Fruit fly (Drosophila melanogaster): ENCODE results near the gene tal-AA.
A peak's percentile ranks its signal among the peaks of the same experiment; 100 is the strongest.

tal-AA gene

dm6 chr3R:13800430-13800848, 12.5 kb upstream of the tal-AA start (continued):
- peak; percentile 99 for TF ChIP-seq nerfin-1 (tag; optimal IDR thresholded peaks at IDR 0.05)
- TF ChIP-seq ATbp (GFP tag; optimal IDR thresholded peaks at IDR 0.05): peak; percentile 91
- peak; percentile 28 to 91 for TF ChIP-seq Hr51 (GFP tag; optimal IDR thresholded peaks at IDR 0.05)
- TF ChIP-seq Pdp1 (GFP tag; optimal IDR thresholded peaks at IDR 0.05): peak; percentile 61 to 69
- peak; percentile 83 for TF ChIP-seq Asciz (GFP tag; optimal IDR thresholded peaks at IDR 0.05)
- peak; percentile 86 for TF ChIP-seq Ets65A (GFP tag)
- TF ChIP-seq ap (GFP tag; IDR thresholded peaks at IDR 0.05): peak; percentile 91
- peak; percentile 21 for TF ChIP-seq en (GFP tag; optimal IDR thresholded peaks at IDR 0.05)
- peak; percentile 83 for TF ChIP-seq CG31441 (GFP tag; IDR thresholded peaks at IDR 0.05)
- TF ChIP-seq Trl (optimal IDR thresholded peaks at IDR 0.05): peak; percentile 26 to 38
- TF ChIP-seq Trl (GFP tag; optimal IDR thresholded peaks at IDR 0.05): peak; percentile 63
- TF ChIP-seq E2f1 (GFP tag; IDR thresholded peaks at IDR 0.05): peak; percentile 91
- no peak for TF ChIP-seq unc-4 (GFP tag; IDR thresholded peaks at IDR 0.05; ENCODE audit: partially characterized antibody)
- TF ChIP-seq dati (GFP tag; IDR thresholded peaks at IDR 0.05): peak; percentile 85
- TF ChIP-seq NC2β (GFP tag; optimal IDR thresholded peaks at IDR 0.05): peak; percentile 32
- peak; percentile 35 for TF ChIP-seq Myb (GFP tag; optimal IDR thresholded peaks at IDR 0.05)
- peak; percentile 83 for TF ChIP-seq CG1529 (GFP tag; optimal IDR thresholded peaks at IDR 0.05)
- TF ChIP-seq CG2875 (GFP tag; optimal IDR thresholded peaks at IDR 0.05): peak; percentile 82
- peak; percentile 52 for TF ChIP-seq Bteb2 (GFP tag; optimal IDR thresholded peaks at IDR 0.05)
- TF ChIP-seq CG8765 (GFP tag; IDR thresholded peaks at IDR 0.05): peak; percentile 64; the same call in 1 of the 2 replicates
- peak; percentile 25 for TF ChIP-seq stwl (tag; optimal IDR thresholded peaks at IDR 0.05)
- TF ChIP-seq sr (GFP tag; IDR thresholded peaks at IDR 0.05): peak; percentile 41; the same call in 1 of the 3 replicates
- peak; percentile 84 for TF ChIP-seq toy (GFP tag; IDR thresholded peaks at IDR 0.05)
- no peak; the same call in 1 of the 2 replicates for TF ChIP-seq nerfin-2 (GFP tag; IDR thresholded peaks at IDR 0.05; ENCODE audit: partially characterized antibody)
- TF ChIP-seq Max (GFP tag; optimal IDR thresholded peaks at IDR 0.05): peak; percentile 83
- peak; percentile 83 for TF ChIP-seq cas (GFP tag; IDR thresholded peaks at IDR 0.05)
- TF ChIP-seq ci (GFP tag; IDR thresholded peaks at IDR 0.05): peak; percentile 98
- peak; percentile 93 for TF ChIP-seq Awh (GFP tag; IDR thresholded peaks at IDR 0.05)
- peak; percentile 89 for TF ChIP-seq Optix (GFP tag; IDR thresholded peaks at IDR 0.05)
- TF ChIP-seq Mad (GFP tag; optimal IDR thresholded peaks at IDR 0.05): peak; percentile 17
- peak; percentile 60 for TF ChIP-seq CG4617 (GFP tag; optimal IDR thresholded peaks at IDR 0.05; ENCODE audit: borderline replicate concordance)
- peak; percentile 85 for TF ChIP-seq fd3F (GFP tag; optimal IDR thresholded peaks at IDR 0.05)
- peak; percentile 22 for TF ChIP-seq CG9609 (GFP tag; optimal IDR thresholded peaks at IDR 0.05)
- TF ChIP-seq bigmax (GFP tag; optimal IDR thresholded peaks at IDR 0.05): no peak
- TF ChIP-seq CG14667 (GFP tag; IDR thresholded peaks at IDR 0.05): peak; percentile 88
- peak; percentile 95 for TF ChIP-seq sens (GFP tag)
- TF ChIP-seq tup (GFP tag; optimal IDR thresholded peaks at IDR 0.05): peak; percentile 81
- TF ChIP-seq GATAe (GFP tag; conservative IDR thresholded peaks at IDR 0.05): peak; percentile 52; the same call in 1 of the 2 replicates
- peak; percentile 39 for TF ChIP-seq ac (GFP tag; optimal IDR thresholded peaks at IDR 0.05)
- TF ChIP-seq CG4328 (GFP tag; optimal IDR thresholded peaks at IDR 0.05): peak; percentile 92
- TF ChIP-seq CG4820 (GFP tag; optimal IDR thresholded peaks at IDR 0.05): peak; percentile 82
- no peak for TF ChIP-seq fd102C (GFP tag; optimal IDR thresholded peaks at IDR 0.05)
- TF ChIP-seq sima (GFP tag; optimal IDR thresholded peaks at IDR 0.05): peak; percentile 33
- peak; percentile 70; the same call in 1 of the 2 replicates for TF ChIP-seq ham (GFP tag; IDR thresholded peaks at IDR 0.05)
- TF ChIP-seq tio (GFP tag; optimal IDR thresholded peaks at IDR 0.05): peak; percentile 72
- TF ChIP-seq Xbp1 (GFP tag; optimal IDR thresholded peaks at IDR 0.05): peak; percentile 83
- peak; percentile 91 for TF ChIP-seq sd (tag; optimal IDR thresholded peaks at IDR 0.05)
- TF ChIP-seq Vsx1 (GFP tag; optimal IDR thresholded peaks at IDR 0.05): peak; percentile 62
- TF ChIP-seq ttk (GFP tag; IDR thresholded peaks at IDR 0.05): peak; percentile 92
- TF ChIP-seq CG11093 (GFP tag; IDR thresholded peaks at IDR 0.05): peak; percentile 86
- peak; percentile 54 for TF ChIP-seq pho (GFP tag; optimal IDR thresholded peaks at IDR 0.05)
